Worm (Caenorhabditis elegans) whole organism, L1 larva: ENCODE data around the gene clec-57.

Experiments used
- ama-1 ChIP-seq: fragments of 150-350 bp; optimal IDR thresholded peaks from 2 replicates; lab custom pipeline; 2014
- fkh-10 ChIP-seq: sonication (generic microtip); optimal IDR thresholded peaks from 2 replicates; lab custom pipeline; 2017; ENCODE audit warnings: missing biosample characterization, missing genetic modification reagents, missing genetic modification characterization
- lin-13 ChIP-seq: fragments of 150-350 bp; optimal IDR thresholded peaks from 2 replicates; lab custom pipeline; 2014; ENCODE audit warnings: missing biosample characterization, missing genetic modification reagents, missing genetic modification characterization
- nhr-47 ChIP-seq: sonication (generic microtip); optimal IDR thresholded peaks from 2 replicates; lab custom pipeline; 2016; ENCODE audit warnings: mild to moderate bottlenecking, missing genetic modification characterization, moderate library complexity, missing compliant biosample characterization
- unc-30 ChIP-seq: sonication (generic microtip); optimal IDR thresholded peaks from 2 replicates; lab custom pipeline; 2017; ENCODE audit warnings: missing biosample characterization, missing genetic modification characterization

DNA sequence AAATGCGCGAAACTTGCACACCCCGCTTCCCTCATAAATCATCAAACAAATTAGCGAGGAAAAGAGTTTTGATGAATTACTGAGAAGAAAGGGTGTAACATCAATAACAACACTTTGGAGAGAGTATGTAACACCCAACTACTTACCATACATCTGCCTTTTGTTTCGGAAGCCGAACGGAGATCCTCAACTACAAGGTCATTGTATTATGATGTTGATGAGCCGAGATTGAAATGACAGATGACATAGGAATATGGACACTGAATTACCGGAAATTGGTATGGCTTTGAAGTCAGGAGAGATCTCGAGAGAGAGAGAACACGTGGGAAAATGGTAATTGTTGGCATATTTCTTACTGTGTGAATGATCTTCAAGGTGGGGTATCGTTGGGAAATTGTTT is 43.0 kb upstream of the clec-57 start:
- TF ChIP-seq lin-13 (no peak), nhr-47 (tag; lab: Kevin White, UChicago) (no peak), fkh-10 (no peak), ama-1 (no peak), unc-30 (tag; lab: Kevin White, UChicago) (no peak)
